Fruit fly (Drosophila melanogaster) whole organism, embryonic: ENCODE data around the gene CG9018.
A peak's percentile ranks its signal among the peaks of the same experiment; 100 is the strongest.

Experiments used
- Abd-B ChIP-seq: fragments of 200-800 bp; sonication (Bioruptor generic); optimal IDR thresholded peaks from 2 replicates; lab custom pipeline; 2018; ENCODE audit warnings: missing biosample characterization, mild to moderate bottlenecking, missing genetic modification characterization, moderate library complexity
- Atf-2 ChIP-seq: fragments of 200-800 bp; sonication (Bioruptor generic); optimal IDR thresholded peaks from 2 replicates; lab custom pipeline; 2016; ENCODE audit warnings: missing biosample characterization, missing genetic modification characterization
- BEAF-32 ChIP-seq: fragments of 200-800 bp; sonication (Bioruptor generic); optimal IDR thresholded peaks from 3 replicates; lab custom pipeline; 2017; ENCODE audit warnings: missing biosample characterization, missing genetic modification characterization, mild to moderate bottlenecking, moderate library complexity, missing genetic modification reagents
- CG12236 ChIP-seq: fragments of 200-800 bp; sonication (Bioruptor generic); optimal IDR thresholded peaks from 2 replicates; lab custom pipeline; 2016; ENCODE audit warnings: missing biosample characterization, missing genetic modification characterization
- CG1233 ChIP-seq: fragments of 200-800 bp; sonication (Bioruptor generic); optimal IDR thresholded peaks from 4 replicates; lab custom pipeline; 2018; ENCODE audit warnings: missing biosample characterization, mild to moderate bottlenecking, missing genetic modification characterization
- CG14441 ChIP-seq: fragments of 200-800 bp; sonication (Bioruptor generic); IDR thresholded peaks from 2 replicates; pipeline ENCODE4 v1.3.6; 2022; ENCODE audit warnings: missing biosample characterization, missing genetic modification characterization
- CG17361 ChIP-seq: fragments of 200-800 bp; sonication (Bioruptor generic); IDR thresholded peaks from 3 replicates; pipeline ENCODE4 v1.3.6; 2022; ENCODE audit warnings: missing biosample characterization, missing genetic modification characterization
- CG2129 ChIP-seq: fragments of 200-800 bp; sonication (Bioruptor generic); IDR thresholded peaks from 2 replicates; pipeline ENCODE4 v1.3.6; 2022; ENCODE audit warnings: missing biosample characterization, missing genetic modification characterization; ENCODE audit not compliant: partially characterized antibody
- CG30403 ChIP-seq: fragments of 200-800 bp; sonication (Bioruptor generic); optimal IDR thresholded peaks from 3 replicates; lab custom pipeline; 2016; ENCODE audit warnings: missing biosample characterization, missing genetic modification characterization
- CG31224 ChIP-seq: fragments of 200-800 bp; sonication (Bioruptor generic); IDR thresholded peaks from 2 replicates; pipeline ENCODE4 v1.3.6; 2022; ENCODE audit warnings: missing biosample characterization, missing genetic modification characterization
- CG3163 ChIP-seq: fragments of 200-800 bp; sonication (Bioruptor generic); optimal IDR thresholded peaks from 3 replicates; lab custom pipeline; 2016; ENCODE audit warnings: missing biosample characterization, missing genetic modification characterization
- CG3847 ChIP-seq: fragments of 200-800 bp; sonication (Bioruptor generic); IDR thresholded peaks from 2 replicates; pipeline ENCODE4 v1.3.6; 2022; ENCODE audit warnings: missing biosample characterization, missing genetic modification characterization
- CG42726 ChIP-seq: fragments of 200-800 bp; sonication (Bioruptor generic); IDR thresholded peaks from 2 replicates; pipeline ENCODE4 v1.3.6; 2022; ENCODE audit warnings: missing biosample characterization, missing genetic modification characterization; ENCODE audit not compliant: partially characterized antibody
- CG6175 ChIP-seq: fragments of 200-800 bp; sonication (Bioruptor generic); IDR thresholded peaks from 3 replicates; pipeline ENCODE4 v1.3.6; 2022; ENCODE audit warnings: missing biosample characterization, missing genetic modification characterization
- CG6254 ChIP-seq: fragments of 200-800 bp; sonication (Bioruptor generic); optimal IDR thresholded peaks from 3 replicates; lab custom pipeline; 2017; ENCODE audit warnings: mild to moderate bottlenecking, missing biosample characterization, missing genetic modification reagents, missing genetic modification characterization
- CG6765 ChIP-seq: fragments of 200-800 bp; sonication (Bioruptor generic); optimal IDR thresholded peaks from 3 replicates; lab custom pipeline; 2017; ENCODE audit warnings: missing biosample characterization, mild to moderate bottlenecking, missing genetic modification characterization
- CG7745 ChIP-seq: fragments of 200-800 bp; sonication (Bioruptor generic); optimal IDR thresholded peaks from 2 replicates; lab custom pipeline; 2018; ENCODE audit warnings: missing biosample characterization, mild to moderate bottlenecking, missing genetic modification characterization, moderate library complexity
- CG9215 ChIP-seq: fragments of 200-800 bp; sonication (Bioruptor generic); IDR thresholded peaks from 2 replicates; pipeline ENCODE4 v1.3.6; 2022; ENCODE audit warnings: missing biosample characterization, missing genetic modification characterization
- CG9437 ChIP-seq: fragments of 200-800 bp; sonication (Bioruptor generic); optimal IDR thresholded peaks from 2 replicates; lab custom pipeline; 2018; ENCODE audit warnings: missing biosample characterization, mild to moderate bottlenecking, missing genetic modification characterization
- Dad ChIP-seq: fragments of 200-800 bp; sonication (Bioruptor generic); optimal IDR thresholded peaks from 3 replicates; lab custom pipeline; 2016; ENCODE audit warnings: missing biosample characterization, missing genetic modification characterization
- Dll ChIP-seq: fragments of 200-800 bp; sonication (Bioruptor generic); IDR thresholded peaks from 4 replicates; pipeline ENCODE4 v1.3.6; 2022; ENCODE audit warnings: missing biosample characterization, missing genetic modification characterization; ENCODE audit not compliant: partially characterized antibody
- H2.0 ChIP-seq: fragments of 200-800 bp; sonication (Bioruptor generic); IDR thresholded peaks from 2 replicates; pipeline ENCODE4 v1.3.6; 2022; ENCODE audit warnings: missing biosample characterization, missing genetic modification characterization
- HHEX ChIP-seq: fragments of 200-800 bp; sonication (Bioruptor generic); optimal IDR thresholded peaks from 3 replicates; lab custom pipeline; 2017; ENCODE audit warnings: missing biosample characterization, mild to moderate bottlenecking, missing genetic modification characterization, missing genetic modification reagents
- Hmx ChIP-seq: fragments of 200-800 bp; sonication (Bioruptor generic); optimal IDR thresholded peaks from 2 replicates; lab custom pipeline; 2016; ENCODE audit warnings: missing biosample characterization, missing genetic modification characterization
- Hr78 ChIP-seq, 2 experiments: fragments of 200-800 bp in 1 of 2; fragments of >200 bp in 1 of 2; sonication (Bioruptor generic) in 1 of 2; optimal IDR thresholded peaks; 2 replicates each; lab custom pipeline; 2017 to 2019; ENCODE audit warnings: missing biosample characterization in 2 of 2, missing genetic modification characterization in 2 of 2, mild to moderate bottlenecking in 1 of 2, moderate library complexity in 1 of 2
- MTF-1 ChIP-seq: fragments of 200-800 bp; sonication (Bioruptor generic); optimal IDR thresholded peaks from 2 replicates; lab custom pipeline; 2018; ENCODE audit warnings: missing biosample characterization, mild to moderate bottlenecking, missing genetic modification characterization, borderline replicate concordance
- Mes4 ChIP-seq: fragments of 200-800 bp; sonication (Bioruptor generic); optimal IDR thresholded peaks from 2 replicates; lab custom pipeline; 2016; ENCODE audit warnings: missing biosample characterization, missing genetic modification characterization
- TFAM ChIP-seq: fragments of 200-800 bp; sonication (Bioruptor generic); optimal IDR thresholded peaks from 2 replicates; lab custom pipeline; 2017; ENCODE audit warnings: missing biosample characterization, missing genetic modification characterization, inconsistent platforms
- ab ChIP-seq: fragments of 200-800 bp; sonication (Bioruptor generic); optimal IDR thresholded peaks from 2 replicates; lab custom pipeline; 2016; ENCODE audit warnings: missing biosample characterization, missing genetic modification characterization
- al ChIP-seq: fragments of 200-800 bp; sonication (Bioruptor generic); IDR thresholded peaks from 2 replicates; pipeline ENCODE4 v1.3.6; 2022; ENCODE audit warnings: missing biosample characterization, missing genetic modification characterization
- bsh ChIP-seq, 2 experiments: fragments of 200-800 bp; sonication (Bioruptor generic); optimal IDR thresholded peaks; 2 replicates each; lab custom pipeline; 2017 to 2018; ENCODE audit warnings: mild to moderate bottlenecking in 2 of 2, missing biosample characterization in 2 of 2, missing genetic modification characterization in 2 of 2, moderate library complexity in 1 of 2
- chinmo ChIP-seq: fragments of 200-800 bp; sonication (Bioruptor generic); IDR thresholded peaks from 4 replicates; pipeline ENCODE4 v1.3.6; 2022; ENCODE audit warnings: missing biosample characterization, missing genetic modification characterization; ENCODE audit not compliant: partially characterized antibody
- crp ChIP-seq, 2 experiments: fragments of 200-800 bp; sonication (Bioruptor generic); optimal IDR thresholded peaks; 2 replicates in 1 of 2; 3 replicates in 1 of 2; lab custom pipeline; 2017; ENCODE audit warnings: missing biosample characterization in 2 of 2, missing genetic modification characterization in 2 of 2, mild to moderate bottlenecking in 1 of 2, moderate library complexity in 1 of 2
- en ChIP-seq: fragments of 200-800 bp; sonication (Bioruptor generic); optimal IDR thresholded peaks from 2 replicates; lab custom pipeline; 2016; ENCODE audit warnings: missing biosample characterization, missing genetic modification characterization
- gsb ChIP-seq: fragments of 200-800 bp; sonication (Bioruptor generic); IDR thresholded peaks from 2 replicates; pipeline ENCODE4 v1.3.6; 2022; ENCODE audit warnings: missing biosample characterization, missing genetic modification characterization
- kni ChIP-seq: fragments of 200-800 bp; sonication (Bioruptor generic); optimal IDR thresholded peaks from 3 replicates; lab custom pipeline; 2017; ENCODE audit warnings: mild to moderate bottlenecking, missing biosample characterization, missing genetic modification reagents, missing genetic modification characterization
- oc ChIP-seq: fragments of 200-800 bp; sonication (Bioruptor generic); optimal IDR thresholded peaks from 2 replicates; lab custom pipeline; 2018; ENCODE audit warnings: missing biosample characterization, mild to moderate bottlenecking, missing genetic modification characterization, moderate library complexity
- peb ChIP-seq: fragments of 200-800 bp; sonication (Bioruptor generic); IDR thresholded peaks from 2 replicates; pipeline ENCODE4 v1.3.6; 2022; ENCODE audit warnings: missing biosample characterization, missing genetic modification characterization
- phol ChIP-seq: fragments of 200-800 bp; sonication (Bioruptor generic); optimal IDR thresholded peaks from 3 replicates; lab custom pipeline; 2018; ENCODE audit warnings: missing biosample characterization, mild to moderate bottlenecking, missing genetic modification characterization, moderate library complexity
- pros ChIP-seq: fragments of 200-800 bp; sonication (Bioruptor generic); optimal IDR thresholded peaks from 3 replicates; lab custom pipeline; 2019; ENCODE audit warnings: missing biosample characterization, mild to moderate bottlenecking, missing genetic modification characterization, moderate library complexity
- ro ChIP-seq: fragments of 200-800 bp; sonication (Bioruptor generic); IDR thresholded peaks from 2 replicates; pipeline ENCODE4 v1.3.6; 2022; ENCODE audit warnings: missing biosample characterization, missing genetic modification characterization
- row ChIP-seq: fragments of 200-800 bp; sonication (Bioruptor generic); IDR thresholded peaks from 3 replicates; pipeline ENCODE4 v1.3.6; 2022; ENCODE audit warnings: missing biosample characterization, missing genetic modification characterization
- run ChIP-seq: fragments of 200-800 bp; sonication (Bioruptor generic); optimal IDR thresholded peaks from 3 replicates; lab custom pipeline; 2018; ENCODE audit warnings: missing biosample characterization, mild to moderate bottlenecking, missing genetic modification characterization
- shn ChIP-seq: fragments of 200-800 bp; sonication (Bioruptor generic); optimal IDR thresholded peaks from 3 replicates; lab custom pipeline; 2016; ENCODE audit warnings: missing biosample characterization, missing genetic modification characterization
- sna ChIP-seq: fragments of 200-800 bp; sonication (Bioruptor generic); IDR thresholded peaks from 2 replicates; pipeline ENCODE4 v1.3.6; 2022; ENCODE audit warnings: missing biosample characterization, missing genetic modification characterization; ENCODE audit not compliant: partially characterized antibody
- sob ChIP-seq: fragments of 200-800 bp; sonication (Bioruptor generic); IDR thresholded peaks from 2 replicates; pipeline ENCODE4 v1.3.6; 2022; ENCODE audit warnings: missing biosample characterization, missing genetic modification characterization
- tap ChIP-seq: fragments of 200-800 bp; optimal IDR thresholded peaks from 3 replicates; lab custom pipeline; 2019; ENCODE audit warnings: missing biosample characterization, mild to moderate bottlenecking, missing genetic modification characterization, moderate library complexity
- tup ChIP-seq: fragments of 200-800 bp; sonication (Bioruptor generic); optimal IDR thresholded peaks from 2 replicates; lab custom pipeline; 2016; ENCODE audit warnings: missing biosample characterization, mild to moderate bottlenecking, missing genetic modification characterization, moderate library complexity
- wor ChIP-seq: fragments of 200-800 bp; sonication (Bioruptor generic); IDR thresholded peaks from 2 replicates; pipeline ENCODE4 v1.3.6; 2022; ENCODE audit warnings: missing biosample characterization, missing genetic modification characterization
- zfh2 ChIP-seq: fragments of 200-800 bp; sonication (Bioruptor generic); optimal IDR thresholded peaks from 2 replicates; lab custom pipeline; 2016; ENCODE audit warnings: missing biosample characterization, missing genetic modification characterization

Gene CG9018

dm6 chr3L:2262515-2262944 is 25.7 kb upstream of the CG9018 start, which contains the start of the genes oxt and CG13807 (continued):
- TF ChIP-seq tap (peak; percentile 83), Dll (GFP tag; lab: Robert Waterston, UW) (0 out of 4 replicates have a peak, but pooled peaks have one; percentile 41), oc (peak; percentile 68), pros (GFP tag; lab: Kevin White, UChicago) (no peak), CG3847 (GFP tag; lab: Robert Waterston, UW) (peak; percentile 83), CG7745 (no peak), Mes4 (GFP tag; lab: Kevin White, UChicago) (no peak), CG14441 (GFP tag; lab: Robert Waterston, UW) (peak; percentile 92), phol (tag; lab: Kevin White, UChicago) (peak; percentile 92), CG2129 (no peak), CG31224 (GFP tag; lab: Robert Waterston, UW) (peak; percentile 77), chinmo (GFP tag; lab: Robert Waterston, UW) (no peak), crp (GFP tag; optimal IDR thresholded peaks at IDR 0.05; lab: Kevin White, UChicago) (peak; percentile 84 to 95), tup (GFP tag; lab: Kevin White, UChicago) (peak; percentile 68), peb (peak; percentile 86), MTF-1 (GFP tag; lab: Kevin White, UChicago) (peak; percentile 30), CG9437 (GFP tag; lab: Kevin White, UChicago) (peak; percentile 73), al (peak; percentile 87), Abd-B (GFP tag; lab: Kevin White, UChicago) (peak; percentile 88), TFAM (GFP tag; lab: Kevin White, UChicago) (peak; percentile 10), Hmx (GFP tag; lab: Kevin White, UChicago) (no peak), row (peak; percentile 97), wor (GFP tag; lab: Robert Waterston, UW) (peak; percentile 79), gsb (GFP tag; lab: Robert Waterston, UW) (peak; percentile 82), HHEX (GFP tag; lab: Kevin White, UChicago) (peak; percentile 87), bsh (GFP tag; optimal IDR thresholded peaks at IDR 0.05; lab: Kevin White, UChicago) (peak in 1 of 2 experiments; percentile 89), sob (GFP tag; lab: Robert Waterston, UW) (peak; percentile 89), CG1233 (GFP tag; lab: Kevin White, UChicago) (peak; percentile 90), Dad (peak; percentile 39), CG9215 (GFP tag; lab: Robert Waterston, UW) (peak; percentile 78), ab (GFP tag; lab: Kevin White, UChicago) (peak; percentile 41), CG30403 (peak; percentile 93), zfh2 (peak; percentile 76), CG6175 (GFP tag; lab: Robert Waterston, UW) (peak; percentile 81), CG12236 (GFP tag; lab: Kevin White, UChicago) (no peak), H2.0 (GFP tag; lab: Robert Waterston, UW) (peak; percentile 92), en (peak; percentile 15), BEAF-32 (GFP tag; lab: Kevin White, UChicago) (peak; percentile 54), CG42726 (no peak), run (tag; lab: Kevin White, UChicago) (peak; percentile 32), CG17361 (GFP tag; lab: Robert Waterston, UW) (peak; percentile 93), Hr78 (GFP tag; optimal IDR thresholded peaks at IDR 0.05; lab: Kevin White, UChicago) (peak in 1 of 2 experiments; percentile 21), ro (GFP tag; lab: Robert Waterston, UW) (peak; percentile 52; the same call in 1 of the 2 replicates), CG6765 (peak; percentile 29), sna (no peak), CG3163 (GFP tag; lab: Kevin White, UChicago) (no peak), CG6254 (GFP tag; lab: Kevin White, UChicago) (peak; percentile 73), kni (GFP tag; lab: Kevin White, UChicago) (no peak), Atf-2 (peak; percentile 17), shn (no peak)
